Worm (Caenorhabditis elegans) whole organism, L4 larva: ENCODE data around the gene cnnm-5.

Experiments used
- ceh-20 ChIP-seq: fragments of 200-800 bp; sonication (Bioruptor generic); IDR thresholded peaks from 2 replicates; pipeline ENCODE4 v1.3.6; 2022; ENCODE audit warnings: missing genetic modification reagents, missing genetic modification characterization, missing compliant biosample characterization
- cey-2 ChIP-seq: sonication (generic microtip); optimal IDR thresholded peaks from 3 replicates; lab custom pipeline; 2017; ENCODE audit warnings: missing genetic modification characterization, mild to moderate bottlenecking, missing compliant biosample characterization, antibody characterized with exemption, borderline replicate concordance; ENCODE audit not compliant: insufficient read depth
- lin-38 ChIP-seq: fragments of 200-800 bp; sonication (Bioruptor generic); IDR thresholded peaks from 2 replicates; pipeline ENCODE4 v1.3.6; 2022; ENCODE audit warnings: missing genetic modification reagents, missing genetic modification characterization, missing compliant biosample characterization
- mdl-1 ChIP-seq, 2 experiments: fragments of 150-350 bp in 1 of 2; sonication (generic microtip) in 1 of 2; optimal IDR thresholded peaks; 2 replicates each; lab custom pipeline; 2014 to 2017; ENCODE audit warnings: missing biosample characterization in 2 of 2, missing genetic modification characterization in 2 of 2
- nhr-237 ChIP-seq: sonication (generic microtip); optimal IDR thresholded peaks from 2 replicates; lab custom pipeline; 2017; ENCODE audit warnings: missing biosample characterization, missing genetic modification characterization
- set-16 ChIP-seq: fragments of 200-800 bp; sonication (Bioruptor generic); IDR thresholded peaks from 2 replicates; pipeline ENCODE4 v1.3.6; 2022; ENCODE audit warnings: missing genetic modification reagents, missing genetic modification characterization, missing compliant biosample characterization
- snpc-4 ChIP-seq: fragments of 150-350 bp; optimal IDR thresholded peaks from 2 replicates; lab custom pipeline; 2014; ENCODE audit warnings: missing biosample characterization, missing genetic modification characterization

ce11 chrIII:3871763-3872486 lies 42.9 kb upstream of the cnnm-5 start:
- TF ChIP-seq lin-38 (GFP tag; lab: Robert Waterston, UW) (no peak), snpc-4 (no peak), nhr-237 (tag; lab: Kevin White, UChicago) (no peak), ceh-20 (GFP tag; lab: Robert Waterston, UW) (no peak), cey-2 (no peak), set-16 (no peak), mdl-1 (tag; optimal IDR thresholded peaks at IDR 0.05; lab: Kevin White, UChicago) (no peak)
